Fruit fly (Drosophila melanogaster) whole organism, adult: ENCODE data around the gene Gpdh3.

Experiments used
- CG11617 ChIP-seq: fragments of 200-800 bp; sonication (Bioruptor generic); optimal IDR thresholded peaks from 2 replicates; lab custom pipeline; 2017; ENCODE audit warnings: mild to moderate bottlenecking, missing biosample characterization, missing genetic modification reagents, missing genetic modification characterization
- CG12768 ChIP-seq: fragments of 200-800 bp; sonication (Bioruptor generic); optimal IDR thresholded peaks from 2 replicates; lab custom pipeline; 2017; ENCODE audit warnings: missing biosample characterization, missing genetic modification characterization, mild to moderate bottlenecking, moderate library complexity, missing genetic modification reagents
- CG14711 ChIP-seq: fragments of 200-800 bp; sonication (Bioruptor generic); optimal IDR thresholded peaks from 2 replicates; lab custom pipeline; 2018; ENCODE audit warnings: missing biosample characterization, mild to moderate bottlenecking, missing genetic modification characterization, moderate library complexity
- CG1620 ChIP-seq: fragments of 200-800 bp; sonication (Bioruptor generic); optimal IDR thresholded peaks from 2 replicates; lab custom pipeline; 2016; ENCODE audit warnings: missing biosample characterization, missing genetic modification characterization
- CG33017 ChIP-seq: fragments of 200-800 bp; sonication (Bioruptor generic); optimal IDR thresholded peaks from 2 replicates; lab custom pipeline; 2018; ENCODE audit warnings: missing biosample characterization, mild to moderate bottlenecking, missing genetic modification characterization, moderate library complexity
- CG5204 ChIP-seq: fragments of 200-800 bp; sonication (Bioruptor generic); optimal IDR thresholded peaks from 2 replicates; lab custom pipeline; 2016; ENCODE audit warnings: missing biosample characterization, missing genetic modification characterization
- CG7045 ChIP-seq: fragments of 200-800 bp; sonication (Bioruptor generic); optimal IDR thresholded peaks from 2 replicates; lab custom pipeline; 2017; ENCODE audit warnings: missing biosample characterization, mild to moderate bottlenecking, missing genetic modification characterization
- CG7101 ChIP-seq: fragments of 200-800 bp; sonication (Bioruptor generic); optimal IDR thresholded peaks from 2 replicates; lab custom pipeline; 2018; ENCODE audit warnings: missing biosample characterization, mild to moderate bottlenecking, missing genetic modification characterization, moderate library complexity
- Clk ChIP-seq: fragments of 200-800 bp; sonication (Bioruptor generic); optimal IDR thresholded peaks from 2 replicates; lab custom pipeline; 2017; ENCODE audit warnings: missing biosample characterization, missing genetic modification characterization
- Crg-1 ChIP-seq: fragments of 200-800 bp; sonication (Bioruptor generic); optimal IDR thresholded peaks from 2 replicates; lab custom pipeline; 2016; ENCODE audit warnings: missing biosample characterization, missing genetic modification characterization
- Hr96 ChIP-seq: fragments of 200-800 bp; sonication (Bioruptor generic); optimal IDR thresholded peaks from 2 replicates; lab custom pipeline; 2016; ENCODE audit warnings: missing biosample characterization, missing genetic modification characterization
- Mnt ChIP-seq: fragments of 200-800 bp; sonication (Bioruptor generic); optimal IDR thresholded peaks from 2 replicates; lab custom pipeline; 2016; ENCODE audit warnings: missing biosample characterization, mild to moderate bottlenecking, missing genetic modification characterization
- bab1 ChIP-seq: fragments of 200-800 bp; sonication (Bioruptor generic); optimal IDR thresholded peaks from 3 replicates; lab custom pipeline; 2019; ENCODE audit warnings: missing biosample characterization, mild to moderate bottlenecking, missing genetic modification characterization, moderate library complexity
- cic ChIP-seq: fragments of 200-800 bp; sonication (Bioruptor generic); optimal IDR thresholded peaks from 2 replicates; lab custom pipeline; 2017; ENCODE audit warnings: missing biosample characterization, mild to moderate bottlenecking, missing genetic modification characterization, moderate library complexity
- cnc ChIP-seq, 2 experiments: fragments of >200 bp; optimal IDR thresholded peaks; 2 replicates each; lab custom pipeline; 2017
- kay ChIP-seq: fragments of 200-800 bp; sonication (Bioruptor generic); peaks from one replicate; lab custom pipeline; 2016; ENCODE audit warnings: missing biosample characterization, missing genetic modification characterization, borderline replicate concordance
- ovo ChIP-seq: fragments of 200-800 bp; sonication (Bioruptor generic); optimal IDR thresholded peaks from 2 replicates; lab custom pipeline; 2016; ENCODE audit warnings: missing biosample characterization, missing genetic modification characterization
- pad ChIP-seq: fragments of 200-800 bp; sonication (Bioruptor generic); optimal IDR thresholded peaks from 3 replicates; lab custom pipeline; 2017; ENCODE audit warnings: missing biosample characterization, missing genetic modification characterization, mild to moderate bottlenecking, moderate library complexity, missing genetic modification reagents
- tj ChIP-seq: fragments of 200-800 bp; sonication (Bioruptor generic); optimal IDR thresholded peaks from 3 replicates; lab custom pipeline; 2017; ENCODE audit warnings: missing biosample characterization, mild to moderate bottlenecking, missing genetic modification characterization, moderate library complexity
- toe ChIP-seq: fragments of 200-800 bp; sonication (Bioruptor generic); optimal IDR thresholded peaks from 2 replicates; lab custom pipeline; 2016; ENCODE audit warnings: missing biosample characterization, missing genetic modification characterization

The Gpdh3 gene

DNA sequence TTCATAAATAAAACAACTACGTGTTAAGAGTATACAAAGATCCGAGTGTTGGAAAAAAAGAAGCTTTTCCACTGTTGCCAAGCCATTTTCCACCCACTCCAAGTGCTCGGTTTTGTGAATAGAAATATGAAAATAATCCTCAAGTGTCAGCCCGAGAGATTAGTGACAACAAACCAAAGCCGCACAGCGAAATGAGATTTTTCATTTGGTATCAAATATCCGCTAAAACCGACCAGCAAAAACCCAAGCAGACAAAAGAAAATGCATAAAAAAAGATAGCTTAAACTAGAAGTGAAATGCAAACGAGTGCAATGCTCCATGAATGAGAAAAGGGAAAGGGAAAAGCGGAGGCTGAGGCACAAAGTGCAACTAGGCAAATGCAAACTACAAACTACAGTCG is 30.4 kb upstream of the Gpdh3 start, which contains the start of gene rdhB:
Gene rdhB (plus strand): TSS at position 301 of the 400 bp plus-strand sequence.
- TF ChIP-seq tj (GFP tag; lab: Kevin White, UChicago), result no peak
- no peak for TF ChIP-seq CG14711
- TF ChIP-seq CG1620 (GFP tag; lab: Kevin White, UChicago), result no peak
- no peak for TF ChIP-seq ovo (GFP tag; lab: Kevin White, UChicago)
- no peak for TF ChIP-seq cic
- TF ChIP-seq pad, result no peak
- no peak for TF ChIP-seq Clk
- no peak for TF ChIP-seq kay (GFP tag; lab: Kevin White, UChicago)
- TF ChIP-seq CG7045 (GFP tag; lab: Kevin White, UChicago), result no peak
- TF ChIP-seq toe, result no peak

DNA sequence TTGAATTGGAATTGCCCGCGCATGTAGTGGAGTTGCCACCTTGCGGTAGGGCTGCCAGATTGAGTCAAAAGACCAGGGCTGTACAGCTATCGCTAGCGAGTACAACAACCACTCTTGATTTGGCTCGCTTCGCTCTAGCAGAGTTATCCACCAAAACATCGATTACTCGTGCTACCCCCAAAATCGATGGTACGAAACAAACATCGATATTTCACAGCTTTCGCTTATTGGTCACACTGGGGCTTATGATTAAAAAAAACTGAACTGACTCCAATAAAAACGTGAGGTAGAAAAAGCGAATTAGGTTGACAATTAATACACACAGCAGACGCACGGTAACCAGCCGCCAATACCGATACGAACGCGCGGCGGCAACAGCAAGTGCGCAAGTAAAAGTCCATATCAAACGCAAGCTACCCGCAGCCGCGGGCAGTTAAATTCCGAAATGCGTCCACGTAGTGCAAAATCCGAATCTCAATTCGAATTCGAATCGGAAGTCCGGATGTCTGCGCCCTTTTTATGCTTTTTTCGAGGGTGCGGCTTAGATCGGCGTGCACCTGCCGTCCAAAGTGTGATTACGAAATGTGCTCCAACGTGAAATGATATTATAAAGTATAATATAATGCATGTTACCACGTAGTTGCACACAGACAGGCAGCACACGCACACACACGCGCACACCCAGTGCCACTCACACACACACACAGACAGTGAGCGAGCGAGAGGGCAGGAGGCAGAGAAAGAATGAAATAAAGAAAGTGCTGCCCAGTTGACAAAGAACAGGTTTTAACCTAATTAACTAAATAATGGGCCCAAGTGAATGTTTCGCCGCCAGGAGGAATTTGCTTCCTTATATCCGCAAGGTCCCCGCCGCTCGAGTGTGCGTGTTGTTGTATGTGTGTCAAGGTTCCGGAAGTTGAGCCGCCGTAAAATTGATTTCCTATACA is 25.1 kb upstream of the Gpdh3 start, which contains the start of gene Sar1:
Gene Sar1 (plus strand): TSS at position 222 of the 947 bp plus-strand sequence.
- TF ChIP-seq Crg-1 (GFP tag; lab: Kevin White, UChicago) (peak; percentile 18), CG7101 (tag; lab: Kevin White, UChicago) (peak; percentile 13), bab1 (GFP tag; lab: Kevin White, UChicago) (peak; percentile 46), pad (peak; percentile 26), cic (peak; percentile 61), cnc (optimal IDR thresholded peaks at IDR 0.05; lab: Kevin White, UChicago) (no peak), Clk (peak; percentile 21), ovo (GFP tag; lab: Kevin White, UChicago) (no peak), CG5204 (GFP tag; lab: Kevin White, UChicago) (no peak), CG12768 (peak; percentile 47), CG11617 (GFP tag; lab: Kevin White, UChicago) (peak; percentile 21), tj (GFP tag; lab: Kevin White, UChicago) (no peak), Mnt (GFP tag; lab: Kevin White, UChicago) (peak; percentile 36), CG1620 (GFP tag; lab: Kevin White, UChicago) (peak; percentile 58)

DNA sequence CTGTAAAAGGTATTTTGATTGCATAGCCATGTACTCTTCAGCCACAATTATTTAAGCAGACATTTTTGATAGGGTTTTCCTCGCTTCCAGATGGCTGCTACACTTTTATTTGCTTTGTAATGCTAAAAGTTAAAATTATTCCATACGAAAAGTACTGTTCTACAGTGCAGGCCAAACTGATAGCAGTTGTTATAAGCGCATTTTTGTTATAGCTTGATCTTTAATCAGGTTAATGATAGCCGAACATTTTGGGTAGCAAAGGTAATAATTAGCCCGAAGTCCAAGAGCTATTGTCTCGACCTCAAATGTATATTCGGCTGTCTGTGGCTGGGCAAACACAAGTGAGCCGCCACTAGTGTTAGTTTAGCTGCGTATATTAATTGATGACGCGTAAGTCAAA is 23.9 kb upstream of the Gpdh3 start:
- no peak for TF ChIP-seq CG5204 (GFP tag; lab: Kevin White, UChicago)
- TF ChIP-seq Hr96 (GFP tag; lab: Kevin White, UChicago), result no peak
- TF ChIP-seq CG7101 (tag; lab: Kevin White, UChicago), result no peak
- TF ChIP-seq CG7045 (GFP tag; lab: Kevin White, UChicago), result no peak
- no peak for TF ChIP-seq toe
- TF ChIP-seq Clk, result no peak
- TF ChIP-seq cnc (optimal IDR thresholded peaks at IDR 0.05; lab: Kevin White, UChicago), result no peak
- no peak for TF ChIP-seq CG12768
- no peak for TF ChIP-seq CG11617 (GFP tag; lab: Kevin White, UChicago)
- no peak for TF ChIP-seq bab1 (GFP tag; lab: Kevin White, UChicago)
- TF ChIP-seq CG33017 (tag; lab: Kevin White, UChicago), result no peak
- TF ChIP-seq cic, result no peak
- TF ChIP-seq CG1620 (GFP tag; lab: Kevin White, UChicago), result no peak
- no peak for TF ChIP-seq tj (GFP tag; lab: Kevin White, UChicago)
- TF ChIP-seq Mnt (GFP tag; lab: Kevin White, UChicago), result no peak
- no peak for TF ChIP-seq Crg-1 (GFP tag; lab: Kevin White, UChicago)
- TF ChIP-seq pad, result no peak
- TF ChIP-seq ovo (GFP tag; lab: Kevin White, UChicago), result no peak
- TF ChIP-seq CG14711, result no peak

DNA sequence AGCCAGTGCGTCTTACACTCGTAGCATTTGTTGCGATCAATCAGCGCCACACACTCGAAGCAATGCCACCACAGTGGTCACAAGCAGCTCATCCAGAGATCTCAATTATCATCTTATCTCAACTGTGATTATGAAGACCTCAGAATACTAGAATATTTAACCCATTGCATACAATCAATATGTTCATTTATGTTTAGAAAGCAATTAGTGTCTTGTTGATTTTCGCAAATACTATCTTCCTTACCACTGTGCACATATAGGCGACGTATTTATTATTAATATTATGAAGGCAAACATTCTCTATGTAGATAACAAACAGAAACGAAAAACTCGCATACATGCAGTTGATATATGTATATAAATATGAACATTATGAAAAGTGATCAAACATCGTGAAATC is 23.0 kb upstream of the Gpdh3 start:
- TF ChIP-seq CG7101 (tag; lab: Kevin White, UChicago) (peak; percentile 80), Mnt (GFP tag; lab: Kevin White, UChicago) (peak; percentile 15), CG14711 (peak; percentile 76), Clk (no peak), tj (GFP tag; lab: Kevin White, UChicago) (peak; percentile 33), Crg-1 (GFP tag; lab: Kevin White, UChicago) (no peak), CG33017 (tag; lab: Kevin White, UChicago) (peak; percentile 79), CG7045 (GFP tag; lab: Kevin White, UChicago) (peak; percentile 55), CG5204 (GFP tag; lab: Kevin White, UChicago) (no peak), CG11617 (GFP tag; lab: Kevin White, UChicago) (peak; percentile 63), pad (peak; percentile 30), cic (peak; percentile 29), toe (peak; percentile 7), Hr96 (GFP tag; lab: Kevin White, UChicago) (peak; percentile 26), CG12768 (peak; percentile 79)

DNA sequence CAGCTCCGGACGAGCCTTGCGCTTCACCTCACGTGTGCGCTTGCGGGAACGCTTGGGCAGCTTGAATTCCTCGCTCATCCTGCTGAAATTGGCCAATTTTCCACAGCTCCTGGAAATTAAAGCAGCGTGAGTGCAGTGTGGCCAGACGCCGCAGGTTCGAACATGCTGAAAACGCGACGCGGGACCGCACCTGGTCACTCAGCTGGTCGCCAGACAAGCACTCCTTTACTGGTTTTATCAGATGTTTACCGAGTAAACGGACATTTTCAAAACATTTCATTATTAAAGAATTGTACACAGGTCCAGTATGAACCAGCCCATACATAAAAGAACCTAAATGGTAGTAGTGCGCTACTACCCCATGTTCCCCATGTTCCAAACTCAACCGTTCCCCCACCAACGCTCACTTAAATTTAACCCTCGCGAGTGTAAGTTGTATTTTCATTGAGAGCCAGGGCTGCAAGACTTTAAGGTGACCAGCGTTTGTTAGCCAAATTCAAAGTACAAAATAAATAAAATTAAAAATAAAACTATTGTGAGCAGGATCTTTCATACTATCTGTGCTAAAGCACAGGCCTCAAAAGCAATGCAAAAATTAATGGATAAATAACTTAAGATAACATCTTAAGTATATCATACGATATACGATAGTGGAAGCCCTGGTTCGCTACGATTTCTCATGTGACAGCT is 19.5 kb upstream of the Gpdh3 start, which contains the start of the genes JMJD6, CG7071 and Muted:
Gene JMJD6 (minus strand): TSS at position 154 of the 690 bp plus-strand sequence.
Gene CG7071 (plus strand): TSS at position 403 of the 690 bp plus-strand sequence.
Gene Muted (plus strand): TSS at position 403 of the 690 bp plus-strand sequence.
- TF ChIP-seq CG5204 (GFP tag; lab: Kevin White, UChicago) (no peak), cic (peak; percentile 80), CG1620 (GFP tag; lab: Kevin White, UChicago) (peak; percentile 96), pad (peak; percentile 84), ovo (GFP tag; lab: Kevin White, UChicago) (peak; percentile 84), cnc (optimal IDR thresholded peaks at IDR 0.05; lab: Kevin White, UChicago) (no peak), Crg-1 (GFP tag; lab: Kevin White, UChicago) (peak; percentile 88), kay (GFP tag; lab: Kevin White, UChicago) (no peak), CG11617 (GFP tag; lab: Kevin White, UChicago) (peak; percentile 91), tj (GFP tag; lab: Kevin White, UChicago) (peak; percentile 78), CG14711 (peak; percentile 88), CG7045 (GFP tag; lab: Kevin White, UChicago) (peak; percentile 90), Hr96 (GFP tag; lab: Kevin White, UChicago) (peak; percentile 86), Mnt (GFP tag; lab: Kevin White, UChicago) (peak; percentile 86), bab1 (GFP tag; lab: Kevin White, UChicago) (peak; percentile 94), CG12768 (peak; percentile 92), CG33017 (tag; lab: Kevin White, UChicago) (peak; percentile 90), Clk (peak; percentile 90), CG7101 (tag; lab: Kevin White, UChicago) (peak; percentile 95), toe (peak; percentile 96)
